Fruit fly (Drosophila melanogaster) S2 (cell line): Measurements from ENCODE around the gene mgl.
A peak's percentile ranks its signal among the peaks of the same experiment; 100 is the strongest.

ENCODE experiments used
- CG8478 ChIP-seq: fragments of >200 bp; optimal IDR thresholded peaks from 2 replicates; lab custom pipeline; 2018
- CTCF ChIP-seq, 2 experiments: fragments of >200 bp; optimal IDR thresholded peaks; 2 replicates each; lab custom pipeline; 2018

The mgl gene

DNA sequence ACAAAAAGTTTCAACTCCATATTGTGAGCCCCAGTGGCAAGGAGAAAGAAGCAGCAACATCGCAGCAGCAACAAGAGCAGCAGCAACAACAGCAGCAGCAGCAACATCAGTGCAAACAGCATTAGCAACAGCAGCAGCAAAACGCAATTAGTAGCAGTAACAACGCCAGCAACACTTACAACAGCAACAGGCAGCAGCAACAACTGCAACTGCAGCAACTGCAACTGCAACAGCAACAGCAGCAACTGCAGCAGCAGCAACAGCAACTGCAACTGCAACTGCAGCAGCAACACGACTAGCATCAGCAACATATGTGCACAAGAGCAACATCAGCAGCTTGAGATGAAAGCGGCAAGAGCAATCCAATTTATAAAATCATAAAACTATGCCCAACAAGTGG is 14.8 kb downstream of the mgl start:
- no peak for TF ChIP-seq CTCF (optimal IDR thresholded peaks at IDR 0.05; lab: Kevin White, UChicago)
- TF ChIP-seq CG8478 (lab: Kevin White, UChicago): no peak

DNA sequence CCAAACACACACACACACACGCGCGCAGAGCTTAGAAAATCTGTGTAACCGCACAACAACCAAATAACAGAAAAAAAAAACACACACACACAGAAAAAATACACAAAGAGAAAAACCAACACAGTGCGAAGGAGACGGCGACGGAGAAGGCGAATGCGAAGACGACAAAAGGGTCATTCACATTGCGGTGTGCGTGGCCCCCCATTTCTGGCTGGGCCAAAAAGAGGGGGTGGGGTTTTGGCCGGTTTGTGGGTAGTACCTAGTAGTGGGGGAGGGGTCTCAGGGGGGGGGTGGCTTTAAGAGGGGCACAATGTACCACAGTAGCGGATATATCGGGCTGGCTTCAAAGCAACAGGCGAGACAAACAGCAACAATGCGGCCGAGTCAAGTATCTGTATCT is 16.3 kb downstream of the mgl start:
- no peak for TF ChIP-seq CTCF (optimal IDR thresholded peaks at IDR 0.05; lab: Kevin White, UChicago)

DNA sequence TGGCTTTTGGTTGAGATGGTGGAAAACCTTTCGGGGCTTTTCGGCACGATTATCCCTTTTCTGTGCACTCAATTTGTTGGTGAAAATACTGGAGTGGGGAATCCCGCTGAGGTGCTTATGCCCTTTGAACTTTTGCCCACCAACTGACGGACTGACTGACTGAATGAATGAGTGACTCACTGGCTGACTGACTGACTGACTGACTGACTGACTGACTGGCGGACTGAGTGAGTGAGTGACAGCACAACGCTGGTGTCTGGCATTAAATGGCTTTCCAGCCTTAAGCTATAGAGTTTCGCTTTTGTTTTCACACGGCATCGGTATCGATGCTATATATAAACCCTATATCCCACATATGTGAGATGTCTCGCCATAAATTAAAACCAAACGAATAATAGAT is 21.2 kb downstream of the mgl start:
- TF ChIP-seq CG8478 (lab: Kevin White, UChicago) (no peak), CTCF (optimal IDR thresholded peaks at IDR 0.05; lab: Kevin White, UChicago) (no peak)

DNA sequence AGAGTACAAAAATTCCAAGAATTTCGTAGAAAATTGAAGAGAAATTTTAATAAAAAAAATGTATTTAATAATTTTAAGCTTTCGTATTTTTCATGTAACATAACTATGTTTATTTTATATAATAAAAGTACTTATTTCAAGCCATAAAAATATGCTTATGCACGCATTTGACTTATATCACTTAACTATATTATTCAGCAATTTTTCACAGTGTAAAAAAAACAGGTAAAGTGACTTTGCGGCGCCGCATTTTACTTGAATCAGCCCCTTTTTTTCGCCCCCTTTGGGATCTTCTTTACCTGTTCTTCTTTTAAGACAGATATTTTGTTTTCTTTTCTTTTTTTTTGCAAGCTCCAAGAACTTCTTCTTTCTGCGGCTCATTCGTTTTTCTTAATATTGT is 23.0 kb downstream of the mgl start:
- no peak for TF ChIP-seq CTCF (optimal IDR thresholded peaks at IDR 0.05; lab: Kevin White, UChicago)

DNA sequence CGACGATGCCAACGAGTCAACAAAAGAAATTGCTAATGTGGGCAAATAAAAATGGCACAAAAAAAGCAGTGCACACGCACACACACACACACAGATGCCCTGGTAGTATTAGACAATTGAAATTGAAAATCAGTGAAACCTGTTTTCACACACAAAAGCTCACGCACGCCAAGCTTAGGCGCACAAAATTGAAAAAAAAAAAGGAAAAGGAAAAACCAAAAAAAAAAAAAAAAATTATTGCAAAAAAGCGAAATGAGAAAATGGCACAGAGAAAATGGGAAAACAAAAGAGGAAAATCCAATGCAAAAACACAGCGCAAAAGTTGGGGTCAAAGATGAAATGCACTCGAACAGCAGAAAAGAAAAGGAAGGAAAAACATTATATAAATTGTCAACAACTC is 25.8 kb downstream of the mgl start:
- no peak for TF ChIP-seq CG8478 (lab: Kevin White, UChicago)
- TF ChIP-seq CTCF (optimal IDR thresholded peaks at IDR 0.05; lab: Kevin White, UChicago): no peak

DNA sequence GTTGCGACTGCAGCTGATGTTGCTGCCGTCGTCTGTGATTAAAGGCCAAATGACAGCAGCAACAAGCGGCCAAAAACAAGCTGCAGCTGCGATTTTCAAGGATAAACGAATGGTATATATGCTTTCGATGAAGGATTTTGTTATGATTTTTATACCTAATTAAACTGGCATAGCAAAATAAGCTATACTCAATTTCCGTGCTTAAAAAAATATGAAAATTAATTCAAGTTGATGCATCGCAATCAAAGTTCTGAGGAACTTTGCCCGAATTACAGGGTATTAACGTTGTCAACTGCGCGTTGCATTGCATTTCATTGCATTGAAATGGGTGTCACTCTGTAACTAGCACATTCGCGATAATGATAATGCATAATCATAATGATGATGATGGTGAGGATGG is 31.6 kb downstream of the mgl start:
- TF ChIP-seq CG8478 (lab: Kevin White, UChicago) (no peak), CTCF (optimal IDR thresholded peaks at IDR 0.05; lab: Kevin White, UChicago) (no peak)

DNA sequence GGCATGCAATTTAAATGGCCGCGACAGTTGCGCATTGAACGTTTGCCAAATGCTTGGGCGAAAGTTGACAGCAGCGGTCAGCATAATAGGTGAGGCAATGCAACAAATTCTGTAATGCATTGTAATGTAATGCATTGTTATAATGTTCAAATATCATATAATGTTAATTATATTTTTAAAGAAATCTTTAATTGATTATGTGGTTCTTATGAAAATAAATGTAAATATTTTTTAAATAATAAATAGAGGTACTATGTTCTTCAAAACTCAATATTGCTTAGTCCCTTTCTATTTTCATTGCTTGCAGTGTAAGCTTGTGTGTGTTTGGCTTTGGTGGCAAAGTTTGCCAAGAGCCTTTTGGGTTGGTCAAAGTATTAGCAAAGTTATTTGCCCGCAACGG is 32.3 kb downstream of the mgl start:
- TF ChIP-seq CTCF (optimal IDR thresholded peaks at IDR 0.05; lab: Kevin White, UChicago): no peak
- no peak for TF ChIP-seq CG8478 (lab: Kevin White, UChicago)

DNA sequence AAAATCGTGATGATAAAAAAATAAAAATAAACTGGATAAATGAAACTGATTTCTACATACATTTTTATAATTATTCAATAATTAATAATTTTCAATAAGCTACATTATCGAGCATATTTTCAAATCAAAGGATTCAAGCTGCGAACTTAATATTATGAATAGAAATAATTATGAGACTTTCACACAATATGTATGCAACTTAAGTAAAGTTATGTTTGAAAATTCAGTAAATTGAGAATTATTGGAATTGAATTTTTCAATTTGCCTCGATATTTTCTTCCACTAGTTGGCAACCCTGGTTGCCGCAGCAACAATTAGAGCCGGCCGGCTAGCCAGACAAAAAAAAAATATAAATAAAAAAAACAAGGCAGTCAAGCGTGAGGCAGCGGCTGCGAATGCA is 32.9 kb downstream of the mgl start:
- TF ChIP-seq CG8478 (lab: Kevin White, UChicago) (no peak), CTCF (optimal IDR thresholded peaks at IDR 0.05; lab: Kevin White, UChicago) (no peak)

DNA sequence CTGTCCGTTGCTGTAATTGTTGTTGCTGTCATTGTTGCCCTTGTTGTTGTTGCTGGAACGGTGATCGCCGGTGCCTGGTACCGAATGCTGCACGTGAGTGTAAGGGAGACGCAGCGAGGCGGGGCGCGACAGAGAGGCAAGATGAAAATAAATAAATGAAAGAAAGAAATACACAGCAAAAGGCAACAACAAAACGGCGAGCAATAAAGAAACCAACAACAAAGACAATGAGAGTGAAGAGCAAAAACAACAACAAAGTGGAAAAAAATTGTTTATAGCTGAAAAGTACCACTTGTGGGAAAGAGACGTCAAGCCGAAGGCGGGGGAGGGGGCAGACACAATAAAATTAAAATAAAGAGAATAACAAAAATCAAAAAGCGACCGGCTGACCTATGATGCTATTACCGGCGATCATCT is 33.3 kb downstream of the mgl start:
- no peak for TF ChIP-seq CTCF (optimal IDR thresholded peaks at IDR 0.05; lab: Kevin White, UChicago)
- TF ChIP-seq CG8478 (lab: Kevin White, UChicago): no peak

DNA sequence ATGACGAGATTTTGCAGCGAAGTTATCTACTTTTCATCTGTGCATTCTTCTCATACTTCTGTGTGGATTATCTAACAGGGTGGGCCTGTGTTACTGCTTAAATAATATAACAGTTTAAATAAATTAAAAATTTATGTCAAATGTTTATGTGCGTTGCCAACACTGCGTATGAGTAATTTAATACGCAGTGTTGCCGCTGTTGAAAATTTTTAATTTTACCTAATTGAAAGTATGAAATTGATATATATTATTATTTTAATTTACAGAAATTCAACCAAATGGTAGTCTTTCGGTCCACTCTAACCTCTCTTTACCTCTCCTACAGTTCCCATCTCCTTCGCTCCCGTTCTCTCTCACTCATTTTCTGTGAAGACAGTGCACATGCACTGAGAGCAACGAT is 33.8 kb downstream of the mgl start:
- TF ChIP-seq CTCF (optimal IDR thresholded peaks at IDR 0.05; lab: Kevin White, UChicago) (no peak), CG8478 (lab: Kevin White, UChicago) (no peak)

DNA sequence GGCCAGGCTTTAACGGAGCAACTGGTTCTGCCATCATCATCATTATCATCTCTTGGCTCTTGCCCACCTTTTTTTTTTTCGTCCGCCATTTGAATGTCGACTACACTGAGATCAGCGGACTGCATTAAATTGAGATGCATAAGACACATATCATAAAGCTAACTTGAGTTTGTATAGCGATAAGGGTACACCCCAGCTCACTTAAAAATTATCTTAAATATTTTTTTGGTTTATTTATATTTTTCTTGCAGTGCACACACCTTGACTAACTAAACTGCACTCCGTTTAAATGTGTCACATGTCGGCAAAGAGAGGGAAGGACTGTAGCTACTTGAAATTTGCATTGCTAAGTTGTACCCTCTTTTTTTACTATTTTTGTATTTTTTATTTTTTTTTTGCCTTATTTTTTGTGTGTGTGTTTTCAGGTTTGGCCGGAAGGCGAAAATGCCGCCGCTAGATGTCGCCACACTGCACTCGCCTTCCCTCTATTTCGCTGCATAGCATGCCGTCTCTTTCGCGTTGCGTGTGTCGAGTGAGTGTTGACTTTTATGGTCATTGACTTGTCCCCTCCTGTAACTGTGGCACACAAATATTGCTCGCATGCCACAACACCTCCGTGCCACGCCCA is 39.2 kb downstream of the mgl start:
- TF ChIP-seq CG8478 (lab: Kevin White, UChicago) (no peak), CTCF (optimal IDR thresholded peaks at IDR 0.05; lab: Kevin White, UChicago) (peak; percentile 61 to 79)

DNA sequence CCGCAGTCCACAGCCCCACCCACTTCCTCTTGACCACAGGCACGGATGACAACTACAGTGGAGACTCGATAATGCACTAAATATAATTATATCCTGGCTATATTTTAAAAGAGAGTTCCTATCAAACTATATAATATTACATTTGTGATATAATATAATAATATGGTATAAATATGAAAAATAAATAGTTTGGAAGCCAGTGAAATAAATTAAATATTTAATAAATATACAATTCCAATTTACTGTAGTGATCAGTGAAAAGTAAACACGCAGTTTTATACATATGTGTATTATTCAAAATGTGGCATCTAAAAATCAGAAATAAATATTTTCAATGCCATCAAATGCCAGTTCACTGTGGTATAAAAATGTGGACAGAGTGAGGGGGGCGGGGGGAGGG is 43.5 kb downstream of the mgl start:
- TF ChIP-seq CG8478 (lab: Kevin White, UChicago) (no peak), CTCF (optimal IDR thresholded peaks at IDR 0.05; lab: Kevin White, UChicago) (no peak)

DNA sequence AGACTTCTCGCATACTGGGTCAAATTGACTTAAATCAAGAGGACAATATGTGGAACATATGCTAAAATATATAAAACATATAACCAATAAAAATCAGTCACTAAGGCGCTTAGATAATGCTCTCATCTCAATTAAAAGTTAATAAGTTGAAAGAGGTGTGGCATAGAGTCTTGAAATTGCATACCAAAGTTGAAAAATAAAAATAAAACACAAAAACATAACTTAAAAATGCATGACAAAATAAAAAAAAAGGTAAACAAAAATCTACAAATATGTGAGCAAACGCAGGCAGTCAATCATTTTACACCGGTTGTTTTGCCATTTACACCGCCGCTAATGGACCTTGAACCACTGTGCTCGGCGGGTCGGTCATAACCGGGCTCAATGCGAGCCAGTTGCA is 53.8 kb downstream of the mgl start, which contains the start of gene CG44815:
Gene CG44815 (minus strand): TSS at position 51 of the 400 bp plus-strand sequence.
- TF ChIP-seq CG8478 (lab: Kevin White, UChicago) (no peak), CTCF (optimal IDR thresholded peaks at IDR 0.05; lab: Kevin White, UChicago) (no peak)

DNA sequence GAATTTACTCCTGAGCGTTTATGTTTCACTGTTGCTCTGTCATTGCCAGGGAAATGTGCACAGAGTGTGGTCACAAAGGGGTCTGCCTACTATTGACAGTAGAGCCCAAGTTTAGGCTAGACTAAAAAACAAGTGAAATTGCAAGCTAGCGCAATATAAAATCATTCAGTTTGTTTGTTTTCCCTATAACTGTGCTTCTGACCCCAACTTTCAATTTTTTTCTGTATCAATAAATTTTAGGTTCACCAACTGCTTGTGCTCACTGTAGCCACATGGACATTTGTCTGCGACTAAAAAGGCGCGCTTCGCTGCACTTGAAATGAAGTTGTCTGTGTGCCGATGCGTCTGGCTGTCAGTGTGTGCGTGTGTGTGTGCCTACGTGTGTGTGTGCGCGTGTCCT is 59.4 kb downstream of the mgl start:
- no peak for TF ChIP-seq CTCF (optimal IDR thresholded peaks at IDR 0.05; lab: Kevin White, UChicago)
- TF ChIP-seq CG8478 (lab: Kevin White, UChicago): no peak

DNA sequence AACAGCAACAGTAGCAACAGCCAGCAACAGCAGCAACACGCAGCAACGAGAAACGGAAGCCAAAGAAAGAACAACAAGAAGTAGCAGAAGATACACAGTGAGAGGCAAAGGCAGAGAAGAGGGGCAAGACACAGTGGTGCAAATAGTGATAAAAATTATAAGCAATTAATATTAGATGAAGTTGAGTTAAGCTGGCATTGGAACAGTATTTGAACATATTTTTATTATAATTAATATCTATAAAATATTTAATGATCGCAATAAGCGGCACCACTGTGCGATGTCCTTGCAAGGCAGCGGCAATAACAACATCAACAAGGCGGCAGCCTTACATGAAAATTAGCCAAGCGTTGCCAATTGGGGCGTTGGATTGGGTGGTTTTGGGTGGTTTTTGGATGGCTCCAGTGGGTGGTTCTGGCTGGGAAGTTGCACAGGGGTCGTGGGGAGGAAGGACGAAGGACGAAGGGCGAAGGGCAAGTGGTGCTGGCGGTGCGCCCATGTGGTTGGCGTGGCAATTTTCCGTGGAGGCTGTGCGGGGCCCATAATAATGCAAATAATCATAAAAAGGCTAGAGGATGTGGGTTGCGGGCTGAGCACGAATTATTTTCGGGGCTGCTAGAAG is 68.4 kb downstream of the mgl start:
- TF ChIP-seq CG8478 (lab: Kevin White, UChicago): no peak
- TF ChIP-seq CTCF (optimal IDR thresholded peaks at IDR 0.05; lab: Kevin White, UChicago): no peak

DNA sequence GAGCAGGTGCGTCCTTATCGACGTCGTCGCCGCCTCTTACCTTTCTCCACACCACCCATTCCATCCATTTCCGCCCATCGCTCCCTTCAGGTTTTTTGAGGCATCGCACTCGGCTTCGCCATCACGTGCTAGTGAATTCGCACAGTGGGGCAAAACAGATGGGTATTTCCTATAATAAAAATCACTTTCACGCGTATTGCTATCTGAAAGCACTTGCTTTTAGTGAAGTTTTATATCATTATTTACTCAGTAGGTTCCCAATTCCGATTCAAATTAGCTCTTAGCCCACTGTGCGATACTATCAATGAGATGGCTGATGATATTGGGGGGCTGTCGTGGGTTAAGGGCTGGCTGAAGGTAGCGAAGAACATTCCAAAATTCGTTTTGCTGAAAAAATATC is 83.9 kb downstream of the mgl start:
- no peak for TF ChIP-seq CTCF (optimal IDR thresholded peaks at IDR 0.05; lab: Kevin White, UChicago)
- TF ChIP-seq CG8478 (lab: Kevin White, UChicago): no peak
